Fruit fly (Drosophila melanogaster): Measurements from ENCODE around the gene CG14933.

DNA sequence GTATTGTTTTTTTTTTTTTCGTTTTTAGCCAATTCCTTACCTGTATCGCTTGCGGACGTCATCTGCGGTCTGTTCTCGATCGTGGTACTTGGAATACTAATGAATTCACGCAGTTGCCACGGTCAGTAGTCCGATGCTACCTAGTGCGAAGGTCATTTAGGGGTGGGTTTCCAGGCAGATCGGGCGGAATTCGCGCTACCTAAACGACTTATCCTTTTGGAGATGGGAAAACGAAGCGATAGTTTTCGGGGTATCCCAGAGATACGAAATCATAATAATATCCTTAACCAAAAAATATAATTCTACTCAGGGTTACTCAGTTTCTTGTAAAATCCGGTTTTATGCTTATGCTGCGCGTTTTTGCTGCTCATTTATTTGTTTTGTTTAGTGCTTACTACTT is 48.6 kb upstream of the CG14933 start, which contains the start of gene CG14937:
- TF ChIP-seq CG15073 (GFP tag; optimal IDR thresholded peaks at IDR 0.05) (no peak), mirr (GFP tag; optimal IDR thresholded peaks at IDR 0.05) (no peak), Six4 (GFP tag; optimal IDR thresholded peaks at IDR 0.05) (no peak), eve (GFP tag; optimal IDR thresholded peaks at IDR 0.05) (no peak), cas (GFP tag; IDR thresholded peaks at IDR 0.05) (no peak), CG7963 (GFP tag; IDR thresholded peaks at IDR 0.05; ENCODE audit: partially characterized antibody) (no peak), ab (GFP tag; optimal IDR thresholded peaks at IDR 0.05) (no peak), CG13287 (GFP tag; IDR thresholded peaks at IDR 0.05; ENCODE audit: partially characterized antibody) (no peak), CG15601 (tag; optimal IDR thresholded peaks at IDR 0.05) (no peak), CG10654 (GFP tag; optimal IDR thresholded peaks at IDR 0.05) (no peak)
